Worm (Caenorhabditis elegans): ENCODE results near the gene D1086.6.

Gene D1086.6

DNA sequence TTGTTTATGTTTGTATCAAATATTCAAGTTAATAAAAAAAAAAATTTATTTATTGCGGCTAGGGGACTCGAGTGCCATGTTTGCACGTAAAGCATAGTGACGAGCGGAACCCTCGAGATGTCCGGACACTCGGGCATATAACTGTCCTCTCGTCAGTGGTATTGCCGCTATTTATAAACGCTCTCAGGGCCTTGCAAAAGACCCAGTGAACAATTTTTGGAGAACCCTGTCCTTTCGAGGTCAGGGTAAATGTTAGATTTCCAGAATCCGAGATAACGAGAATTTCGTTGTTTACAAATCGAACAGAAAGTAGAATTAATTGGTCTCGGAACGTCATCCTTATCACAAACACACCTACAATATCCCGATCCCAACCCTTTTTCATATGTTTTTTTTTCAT, 12.8 kb downstream of the D1086.6 start, which contains the start of gene D1086.3 (continued):
- TF ChIP-seq lin-14 (GFP tag; optimal IDR thresholded peaks at IDR 0.05), result peak; percentile 4
- TF ChIP-seq egl-13 (tag; optimal IDR thresholded peaks at IDR 0.05), result no peak
- TF ChIP-seq aha-1 (tag; optimal IDR thresholded peaks at IDR 0.05), result no peak
- peak; percentile 47 for TF ChIP-seq dsc-1 (tag; optimal IDR thresholded peaks at IDR 0.05)
- TF ChIP-seq elt-3 (tag; optimal IDR thresholded peaks at IDR 0.05), result peak in 1 of 6 experiments; percentile 7
- TF ChIP-seq mdl-1 (tag; optimal IDR thresholded peaks at IDR 0.05), result no peak
- peak; percentile 53; the same call in 1 of the 2 replicates for TF ChIP-seq grh-1 (GFP tag; IDR thresholded peaks at IDR 0.05)
- TF ChIP-seq lin-39 (tag; optimal IDR thresholded peaks at IDR 0.05), result peak; percentile 75
- TF ChIP-seq hlh-17 (GFP tag; optimal IDR thresholded peaks at IDR 0.05; ENCODE audit: borderline replicate concordance), result no peak
- no peak for TF ChIP-seq tlp-1 (tag; optimal IDR thresholded peaks at IDR 0.05)
- no peak for TF ChIP-seq efl-3 (GFP tag; optimal IDR thresholded peaks at IDR 0.05)
- TF ChIP-seq dpl-1 (GFP tag; optimal IDR thresholded peaks at IDR 0.05), result no peak
- no peak for TF ChIP-seq fkh-4 (tag; optimal IDR thresholded peaks at IDR 0.05; ENCODE audit: borderline replicate concordance)
- no peak for TF ChIP-seq jun-1 (tag; optimal IDR thresholded peaks at IDR 0.05)
- no peak for TF ChIP-seq pax-3 (tag; optimal IDR thresholded peaks at IDR 0.05)
- TF ChIP-seq unc-30 (tag; optimal IDR thresholded peaks at IDR 0.05), result no peak
- TF ChIP-seq nhr-71 (tag; optimal IDR thresholded peaks at IDR 0.05), result peak; percentile 82
- no peak for TF ChIP-seq mab-9 (GFP tag; IDR thresholded peaks at IDR 0.05)
- no peak for TF ChIP-seq isw-1 (GFP tag; IDR thresholded peaks at IDR 0.05)
- no peak for TF ChIP-seq egl-27 (tag; optimal IDR thresholded peaks at IDR 0.05)
- TF ChIP-seq tbx-2 (tag; optimal IDR thresholded peaks at IDR 0.05), result peak; percentile 31
- TF ChIP-seq nhr-237 (tag; optimal IDR thresholded peaks at IDR 0.05), result no peak
- no peak for TF ChIP-seq fkh-8 (tag; optimal IDR thresholded peaks at IDR 0.05)
- TF ChIP-seq pqm-1 (tag; optimal IDR thresholded peaks at IDR 0.05), result no peak
- TF ChIP-seq unc-62 (GFP tag; optimal IDR thresholded peaks at IDR 0.05), result no peak
- TF ChIP-seq mef-2 (tag; optimal IDR thresholded peaks at IDR 0.05), result no peak
- TF ChIP-seq alr-1 (tag; optimal IDR thresholded peaks at IDR 0.05; ENCODE audit: borderline replicate concordance), result no peak
- peak; percentile 37 for TF ChIP-seq aly-2 (tag; optimal IDR thresholded peaks at IDR 0.05)
- no peak for TF ChIP-seq lir-3 (tag; optimal IDR thresholded peaks at IDR 0.05; ENCODE audit: poor library complexity)
- no peak for TF ChIP-seq F16B12.6 (tag; optimal IDR thresholded peaks at IDR 0.05)
- peak; percentile 82 for TF ChIP-seq nhr-90 (tag; optimal IDR thresholded peaks at IDR 0.05; ENCODE audit: poor library complexity)
- peak; percentile 48 for TF ChIP-seq snu-23 (GFP tag; optimal IDR thresholded peaks at IDR 0.05)
- TF ChIP-seq sptf-1 (tag; optimal IDR thresholded peaks at IDR 0.05), result no peak
- peak; percentile 70 for TF ChIP-seq ama-1 (optimal IDR thresholded peaks at IDR 0.05)
- TF ChIP-seq lsy-2 (tag; optimal IDR thresholded peaks at IDR 0.05), result peak in 1 of 2 experiments; percentile 42
- peak; percentile 72 for TF ChIP-seq nhr-47 (tag; optimal IDR thresholded peaks at IDR 0.05)
- TF ChIP-seq lin-15B (tag; optimal IDR thresholded peaks at IDR 0.05), result no peak
- peak; percentile 80 for TF ChIP-seq nhr-19 (GFP tag; conservative IDR thresholded peaks at IDR 0.05)
- TF ChIP-seq nhr-11 (tag; optimal IDR thresholded peaks at IDR 0.05), result no peak
- no peak for TF ChIP-seq fos-1 (tag; optimal IDR thresholded peaks at IDR 0.05)
- no peak for TF ChIP-seq C16A3.4 (tag; optimal IDR thresholded peaks at IDR 0.05)
- no peak for TF ChIP-seq unc-98 (GFP tag; IDR thresholded peaks at IDR 0.05)
- no peak for TF ChIP-seq nhr-28 (tag; optimal IDR thresholded peaks at IDR 0.05)
- no peak for TF ChIP-seq ztf-11 (tag; optimal IDR thresholded peaks at IDR 0.05)
- peak; percentile 27 for TF ChIP-seq xbp-1 (tag; optimal IDR thresholded peaks at IDR 0.05)
- no peak for TF ChIP-seq zip-4 (GFP tag; optimal IDR thresholded peaks at IDR 0.05)
- no peak for TF ChIP-seq blmp-1 (tag; optimal IDR thresholded peaks at IDR 0.05)
- TF ChIP-seq unc-86 (tag; optimal IDR thresholded peaks at IDR 0.05), result no peak
- TF ChIP-seq sox-4 (tag; optimal IDR thresholded peaks at IDR 0.05), result no peak
- TF ChIP-seq snpc-4 (tag; optimal IDR thresholded peaks at IDR 0.05), result peak; percentile 98
